Worm (Caenorhabditis elegans) whole organism, L1 larva: Measurements from ENCODE around the gene Y47A7.2.

Experiments used
- alr-1 ChIP-seq: fragments of 200-800 bp; sonication (Bioruptor generic); optimal IDR thresholded peaks from 2 replicates; lab custom pipeline; 2018; ENCODE audit warnings: borderline replicate concordance, mild to moderate bottlenecking, missing genetic modification characterization, missing compliant biosample characterization
- ceh-88 ChIP-seq: fragments of 200-800 bp; sonication (Bioruptor generic); IDR thresholded peaks from 2 replicates; pipeline ENCODE4 v1.3.6; 2022; ENCODE audit warnings: missing genetic modification characterization, missing compliant biosample characterization
- egl-27 ChIP-seq, 2 experiments: fragments of 150-350 bp in 1 of 2; sonication (generic microtip); optimal IDR thresholded peaks; 3 replicates each; lab custom pipeline; 2017 to 2018; ENCODE audit warnings: missing biosample characterization in 2 of 2, missing genetic modification characterization in 2 of 2, missing genetic modification reagents in 2 of 2
- fkh-10 ChIP-seq: sonication (generic microtip); optimal IDR thresholded peaks from 2 replicates; lab custom pipeline; 2017; ENCODE audit warnings: missing biosample characterization, missing genetic modification reagents, missing genetic modification characterization
- fos-1 ChIP-seq: fragments of 150-350 bp; optimal IDR thresholded peaks from 2 replicates; lab custom pipeline; 2014; ENCODE audit warnings: missing biosample characterization, missing genetic modification characterization
- lin-39 ChIP-seq: fragments of 150-350 bp; optimal IDR thresholded peaks from 2 replicates; lab custom pipeline; 2014; ENCODE audit warnings: missing biosample characterization, missing genetic modification reagents, missing genetic modification characterization
- lsy-2 ChIP-seq, 2 experiments: fragments of 150-350 bp; optimal IDR thresholded peaks; 2 replicates each; lab custom pipeline; 2014; ENCODE audit warnings: missing biosample characterization in 2 of 2, missing genetic modification characterization in 2 of 2
- mdl-1 ChIP-seq, 2 experiments: fragments of 150-350 bp; optimal IDR thresholded peaks; 2 replicates each; lab custom pipeline; 2014 to 2017; ENCODE audit warnings: missing biosample characterization in 2 of 2, missing genetic modification characterization in 2 of 2, inconsistent platforms in 1 of 2
- nhr-28 ChIP-seq: fragments of 150-350 bp; optimal IDR thresholded peaks from 2 replicates; lab custom pipeline; 2014; ENCODE audit warnings: missing biosample characterization, missing genetic modification characterization
- nhr-71 ChIP-seq: sonication (generic microtip); optimal IDR thresholded peaks from 2 replicates; lab custom pipeline; 2016; ENCODE audit warnings: mild to moderate bottlenecking, missing genetic modification characterization, moderate library complexity, missing compliant biosample characterization
- nhr-90 ChIP-seq: sonication (generic microtip); optimal IDR thresholded peaks from 2 replicates; lab custom pipeline; 2016; ENCODE audit warnings: mild to moderate bottlenecking, missing genetic modification characterization, missing compliant biosample characterization; ENCODE audit not compliant: poor library complexity
- ztf-11 ChIP-seq, 2 experiments: sonication (generic microtip); optimal IDR thresholded peaks; 2 replicates each; lab custom pipeline; 2016 to 2017; ENCODE audit warnings: missing genetic modification characterization in 2 of 2, missing biosample characterization in 1 of 2, missing compliant biosample characterization in 1 of 2

- TF ChIP-seq ztf-11 (tag; optimal IDR thresholded peaks at IDR 0.05; lab: Kevin White, UChicago) = no peak
- no peak for TF ChIP-seq nhr-28 (tag; lab: Kevin White, UChicago)
- no peak for TF ChIP-seq nhr-71 (tag; lab: Kevin White, UChicago)
- no peak for TF ChIP-seq fkh-10 (GFP tag; lab: Kevin White, UChicago)
- TF ChIP-seq egl-27 (tag; optimal IDR thresholded peaks at IDR 0.05; lab: Kevin White, UChicago) = no peak
- no peak for TF ChIP-seq lsy-2 (tag; optimal IDR thresholded peaks at IDR 0.05; lab: Kevin White, UChicago)
- TF ChIP-seq nhr-90 (tag; lab: Kevin White, UChicago) = no peak
- no peak for TF ChIP-seq alr-1 (tag; lab: Kevin White, UChicago)
- TF ChIP-seq ceh-88 (GFP tag; lab: Robert Waterston, UW) = no peak
- no peak for TF ChIP-seq fos-1 (tag; lab: Kevin White, UChicago)
- TF ChIP-seq lin-39 (tag; lab: Kevin White, UChicago) = no peak
- no peak for TF ChIP-seq mdl-1 (tag; optimal IDR thresholded peaks at IDR 0.05; lab: Kevin White, UChicago)
These were observed 41.3 kb upstream of the Y47A7.2 start, which contains the start of gene C52A10.3 for ce11 chrV:5239404-5239803.
